Fruit fly (Drosophila melanogaster) whole organism, embryonic: ENCODE data around the gene CG32073.

Experiments used
- Abd-B ChIP-seq: fragments of 200-800 bp; sonication (Bioruptor generic); optimal IDR thresholded peaks from 2 replicates; lab custom pipeline; 2018; ENCODE audit warnings: missing biosample characterization, mild to moderate bottlenecking, missing genetic modification characterization, moderate library complexity
- Aef1 ChIP-seq: fragments of 200-800 bp; sonication (Bioruptor generic); IDR thresholded peaks from 3 replicates; pipeline ENCODE4 v1.3.6; 2022; ENCODE audit warnings: missing biosample characterization, missing genetic modification characterization
- CG10979 ChIP-seq: fragments of 200-800 bp; sonication (Bioruptor generic); optimal IDR thresholded peaks from 2 replicates; lab custom pipeline; 2018; ENCODE audit warnings: missing biosample characterization, mild to moderate bottlenecking, missing genetic modification characterization, moderate library complexity
- CG11398 ChIP-seq: fragments of 200-800 bp; sonication (Bioruptor generic); optimal IDR thresholded peaks from 2 replicates; lab custom pipeline; 2016; ENCODE audit warnings: missing biosample characterization, missing genetic modification characterization
- CG11560 ChIP-seq: fragments of 200-800 bp; sonication (Bioruptor generic); IDR thresholded peaks from 3 replicates; pipeline ENCODE4 v1.3.6; 2022; ENCODE audit warnings: missing biosample characterization, missing genetic modification characterization
- CG13624 ChIP-seq: fragments of 200-800 bp; sonication (Bioruptor generic); optimal IDR thresholded peaks from 2 replicates; lab custom pipeline; 2016; ENCODE audit warnings: missing biosample characterization, missing genetic modification characterization
- CG16815 ChIP-seq: fragments of 200-800 bp; sonication (Bioruptor generic); optimal IDR thresholded peaks from 3 replicates; lab custom pipeline; 2017; ENCODE audit warnings: missing biosample characterization, mild to moderate bottlenecking, missing genetic modification characterization
- CG17359 ChIP-seq: fragments of 200-800 bp; sonication (Bioruptor generic); optimal IDR thresholded peaks from 3 replicates; lab custom pipeline; 2018; ENCODE audit warnings: missing biosample characterization, mild to moderate bottlenecking, missing genetic modification characterization, moderate library complexity
- CG1792 ChIP-seq: fragments of 200-800 bp; sonication (Bioruptor generic); optimal IDR thresholded peaks from 2 replicates; lab custom pipeline; 2016; ENCODE audit warnings: missing biosample characterization, missing genetic modification characterization
- CG31441 ChIP-seq: fragments of 200-800 bp; sonication (Bioruptor generic); IDR thresholded peaks from 2 replicates; pipeline ENCODE4 v1.3.6; 2022; ENCODE audit warnings: missing biosample characterization, missing genetic modification characterization
- CG34224 ChIP-seq: fragments of 200-800 bp; sonication (Bioruptor generic); IDR thresholded peaks from 3 replicates; pipeline ENCODE4 v1.3.6; 2022; ENCODE audit warnings: missing biosample characterization, missing genetic modification characterization; ENCODE audit not compliant: partially characterized antibody
- CG3726 ChIP-seq: fragments of 200-800 bp; sonication (Bioruptor generic); IDR thresholded peaks from 3 replicates; pipeline ENCODE4, ENCODE4 v1.3.6; 2022; ENCODE audit warnings: missing biosample characterization, missing genetic modification characterization
- CG4424 ChIP-seq: fragments of 200-800 bp; sonication (Bioruptor generic); optimal IDR thresholded peaks from 3 replicates; lab custom pipeline; 2016; ENCODE audit warnings: missing biosample characterization, missing genetic modification characterization
- CG7987 ChIP-seq: fragments of 200-800 bp; sonication (Bioruptor generic); optimal IDR thresholded peaks from 2 replicates; lab custom pipeline; 2018; ENCODE audit warnings: missing biosample characterization, mild to moderate bottlenecking, missing genetic modification characterization, moderate library complexity
- CG8089 ChIP-seq: fragments of 200-800 bp; sonication (Bioruptor generic); optimal IDR thresholded peaks from 3 replicates; lab custom pipeline; 2016; ENCODE audit warnings: missing biosample characterization, missing genetic modification characterization
- CG8359 ChIP-seq: fragments of 200-800 bp; sonication (Bioruptor generic); optimal IDR thresholded peaks from 2 replicates; lab custom pipeline; 2017; ENCODE audit warnings: missing biosample characterization, mild to moderate bottlenecking, missing genetic modification characterization, borderline replicate concordance
- Chrac-16 ChIP-seq: fragments of 200-800 bp; sonication (Bioruptor generic); optimal IDR thresholded peaks from 3 replicates; lab custom pipeline; 2016; ENCODE audit warnings: missing biosample characterization, missing genetic modification characterization
- CoRest ChIP-seq: fragments of 200-800 bp; sonication (Bioruptor generic); optimal IDR thresholded peaks from 3 replicates; lab custom pipeline; 2018; ENCODE audit warnings: missing biosample characterization, mild to moderate bottlenecking, missing genetic modification characterization, moderate library complexity
- Dbx ChIP-seq: fragments of 200-800 bp; sonication (Bioruptor generic); IDR thresholded peaks from 3 replicates; pipeline ENCODE4 v1.3.6; 2022; ENCODE audit warnings: missing biosample characterization, missing genetic modification characterization
- Dip2 ChIP-seq: fragments of 200-800 bp; sonication (Bioruptor generic); IDR thresholded peaks from 2 replicates; pipeline ENCODE4 v1.3.6; 2022; ENCODE audit warnings: missing biosample characterization, missing genetic modification characterization
- Ets97D ChIP-seq: fragments of 200-800 bp; sonication (Bioruptor generic); optimal IDR thresholded peaks from 3 replicates; lab custom pipeline; 2016; ENCODE audit warnings: missing biosample characterization, missing genetic modification characterization
- Hsf ChIP-seq: fragments of 200-800 bp; sonication (Bioruptor generic); optimal IDR thresholded peaks from 3 replicates; lab custom pipeline; 2016; ENCODE audit warnings: missing biosample characterization, missing genetic modification characterization
- Poxn ChIP-seq: fragments of 200-800 bp; sonication (Bioruptor generic); IDR thresholded peaks from 2 replicates; pipeline ENCODE4 v1.3.6; 2022; ENCODE audit warnings: missing biosample characterization, missing genetic modification characterization
- Scr ChIP-seq: fragments of 200-800 bp; sonication (Bioruptor generic); IDR thresholded peaks from 2 replicates; pipeline ENCODE4 v1.3.6; 2022; ENCODE audit warnings: missing biosample characterization, missing genetic modification characterization; ENCODE audit not compliant: partially characterized antibody
- Sox102F ChIP-seq: fragments of 200-800 bp; sonication (Bioruptor generic); optimal IDR thresholded peaks from 2 replicates; lab custom pipeline; 2018; ENCODE audit warnings: missing biosample characterization, mild to moderate bottlenecking, missing genetic modification characterization, moderate library complexity
- YL-1 ChIP-seq: fragments of 200-800 bp; sonication (Bioruptor generic); optimal IDR thresholded peaks from 3 replicates; lab custom pipeline; 2017; ENCODE audit warnings: missing biosample characterization, mild to moderate bottlenecking, missing genetic modification characterization
- amos ChIP-seq: fragments of 200-800 bp; sonication (Bioruptor generic); IDR thresholded peaks from 2 replicates; pipeline ENCODE4 v1.3.6; 2022; ENCODE audit warnings: missing biosample characterization, missing genetic modification characterization; ENCODE audit not compliant: partially characterized antibody
- bbx ChIP-seq: fragments of 200-800 bp; sonication (Bioruptor generic); IDR thresholded peaks from 2 replicates; pipeline ENCODE4 v1.3.6; 2022; ENCODE audit warnings: missing biosample characterization, missing genetic modification characterization; ENCODE audit not compliant: partially characterized antibody
- cg ChIP-seq: fragments of 200-800 bp; sonication (Bioruptor generic); optimal IDR thresholded peaks from 3 replicates; lab custom pipeline; 2019; ENCODE audit warnings: missing biosample characterization, mild to moderate bottlenecking, missing genetic modification characterization, moderate library complexity
- corto ChIP-seq: fragments of 200-800 bp; sonication (Bioruptor generic); optimal IDR thresholded peaks from 2 replicates; lab custom pipeline; 2016; ENCODE audit warnings: missing biosample characterization, mild to moderate bottlenecking, missing genetic modification characterization, moderate library complexity
- crol ChIP-seq: fragments of 200-800 bp; sonication (Bioruptor generic); IDR thresholded peaks from 2 replicates; pipeline ENCODE4 v1.3.6; 2022; ENCODE audit warnings: missing biosample characterization, missing genetic modification characterization
- danr ChIP-seq: fragments of 200-800 bp; sonication (Bioruptor generic); IDR thresholded peaks from 2 replicates; pipeline ENCODE4 v1.3.6; 2022; ENCODE audit warnings: missing biosample characterization, missing genetic modification characterization
- dm ChIP-seq: fragments of 200-800 bp; sonication (Bioruptor generic); optimal IDR thresholded peaks from 3 replicates; lab custom pipeline; 2016; ENCODE audit warnings: missing biosample characterization, missing genetic modification characterization
- en ChIP-seq: fragments of 200-800 bp; sonication (Bioruptor generic); optimal IDR thresholded peaks from 2 replicates; lab custom pipeline; 2016; ENCODE audit warnings: missing biosample characterization, missing genetic modification characterization
- gcm ChIP-seq: fragments of 200-800 bp; sonication (Bioruptor generic); optimal IDR thresholded peaks from 2 replicates; lab custom pipeline; 2019; ENCODE audit warnings: missing biosample characterization, mild to moderate bottlenecking, missing genetic modification characterization, moderate library complexity
- gsb ChIP-seq: fragments of 200-800 bp; sonication (Bioruptor generic); IDR thresholded peaks from 2 replicates; pipeline ENCODE4 v1.3.6; 2022; ENCODE audit warnings: missing biosample characterization, missing genetic modification characterization
- ind ChIP-seq: fragments of 200-800 bp; sonication (Bioruptor generic); optimal IDR thresholded peaks from 3 replicates; lab custom pipeline; 2016; ENCODE audit warnings: missing biosample characterization, missing genetic modification characterization
- kni ChIP-seq: fragments of 200-800 bp; sonication (Bioruptor generic); optimal IDR thresholded peaks from 3 replicates; lab custom pipeline; 2017; ENCODE audit warnings: mild to moderate bottlenecking, missing biosample characterization, missing genetic modification reagents, missing genetic modification characterization
- mam ChIP-seq: fragments of 200-800 bp; sonication (Bioruptor generic); optimal IDR thresholded peaks from 3 replicates; lab custom pipeline; 2016; ENCODE audit warnings: missing biosample characterization, missing genetic modification characterization
- mirr ChIP-seq: fragments of 200-800 bp; sonication (Bioruptor generic); optimal IDR thresholded peaks from 3 replicates; lab custom pipeline; 2018; ENCODE audit warnings: missing biosample characterization, mild to moderate bottlenecking, missing genetic modification characterization
- nerfin-1 ChIP-seq: fragments of 200-800 bp; sonication (Bioruptor generic); optimal IDR thresholded peaks from 3 replicates; lab custom pipeline; 2019; ENCODE audit warnings: missing biosample characterization, mild to moderate bottlenecking, missing genetic modification characterization, moderate library complexity
- peb ChIP-seq: fragments of 200-800 bp; sonication (Bioruptor generic); IDR thresholded peaks from 2 replicates; pipeline ENCODE4 v1.3.6; 2022; ENCODE audit warnings: missing biosample characterization, missing genetic modification characterization
- sd ChIP-seq: fragments of 200-800 bp; sonication (Bioruptor generic); optimal IDR thresholded peaks from 3 replicates; lab custom pipeline; 2018; ENCODE audit warnings: missing biosample characterization, mild to moderate bottlenecking, missing genetic modification characterization, moderate library complexity
- sisA ChIP-seq: fragments of 200-800 bp; sonication (Bioruptor generic); IDR thresholded peaks from 2 replicates; pipeline ENCODE4 v1.3.6; 2022; ENCODE audit warnings: missing biosample characterization, missing genetic modification characterization
- slbo ChIP-seq: fragments of 200-800 bp; sonication (Bioruptor generic); IDR thresholded peaks from 2 replicates; pipeline ENCODE4 v1.3.6; 2022; ENCODE audit warnings: missing biosample characterization, missing genetic modification characterization
- slp2 ChIP-seq: fragments of 200-800 bp; sonication (Bioruptor generic); optimal IDR thresholded peaks from 2 replicates; lab custom pipeline; 2016; ENCODE audit warnings: missing biosample characterization, missing genetic modification characterization
- ssp ChIP-seq: fragments of 200-800 bp; sonication (Bioruptor generic); IDR thresholded peaks from 2 replicates; pipeline ENCODE4 v1.3.6; 2022; ENCODE audit warnings: missing biosample characterization, missing genetic modification characterization
- tx ChIP-seq: fragments of 200-800 bp; sonication (Bioruptor generic); optimal IDR thresholded peaks from 2 replicates; lab custom pipeline; 2016; ENCODE audit warnings: missing biosample characterization, missing genetic modification characterization
- yki ChIP-seq: fragments of >200 bp; optimal IDR thresholded peaks from 3 replicates; lab custom pipeline; 2018
- zen2 ChIP-seq: fragments of 200-800 bp; sonication (Bioruptor generic); IDR thresholded peaks from 3 replicates; pipeline ENCODE4 v1.3.6; 2022; ENCODE audit warnings: missing biosample characterization, missing genetic modification characterization; ENCODE audit not compliant: partially characterized antibody

The CG32073 gene

DNA sequence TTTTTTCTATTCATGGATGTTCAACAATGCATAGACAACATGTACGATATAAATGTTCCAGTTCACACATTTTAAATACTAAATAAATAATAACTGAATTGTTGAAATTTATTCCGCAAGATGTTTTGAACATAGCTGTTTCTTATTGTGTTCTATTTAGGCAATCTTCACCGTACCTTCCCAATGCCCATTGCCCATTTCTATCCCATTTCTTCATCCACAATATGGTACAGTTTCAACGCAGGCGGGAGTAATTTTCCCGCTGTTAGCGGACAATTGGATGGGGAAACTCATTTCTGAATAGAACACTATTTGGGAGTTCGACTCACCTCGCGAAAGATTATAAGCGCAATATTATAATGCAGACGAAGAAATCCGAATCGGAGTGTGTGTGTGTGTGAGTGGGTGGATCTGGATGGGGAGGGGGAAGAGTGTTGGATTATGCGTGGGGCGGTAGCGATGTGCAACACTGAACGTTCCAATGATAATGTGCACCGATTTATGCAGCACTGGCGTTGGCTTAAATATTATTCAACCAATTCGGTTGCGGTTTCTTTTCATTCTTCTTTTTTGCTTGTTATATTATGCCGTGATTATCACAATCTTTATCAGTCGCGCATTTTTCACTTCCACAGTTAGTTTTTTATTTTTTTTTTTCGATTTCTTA, 15.3 kb downstream of the CG32073 start (continued):
- no peak for TF ChIP-seq ssp (GFP tag; lab: Robert Waterston, UW)
- TF ChIP-seq Dbx = 0 out of 3 replicates have a peak, but pooled peaks have one; percentile 53
- TF ChIP-seq CG3726 (GFP tag; lab: Robert Waterston, UW) = no peak
- peak; percentile 37 for TF ChIP-seq CG16815 (GFP tag; lab: Kevin White, UChicago)
- peak; percentile 5 for TF ChIP-seq mirr
- TF ChIP-seq ind (GFP tag; lab: Kevin White, UChicago) = peak; percentile 44
- TF ChIP-seq cg = no peak
- peak; percentile 51 for TF ChIP-seq CG4424 (GFP tag; lab: Kevin White, UChicago)
- TF ChIP-seq tx (GFP tag; lab: Kevin White, UChicago) = peak; percentile 25
- peak; percentile 47 for TF ChIP-seq corto (GFP tag; lab: Kevin White, UChicago)
- peak; percentile 23 for TF ChIP-seq CG10979
- peak; percentile 48 for TF ChIP-seq bbx (GFP tag; lab: Robert Waterston, UW)
- no peak for TF ChIP-seq sisA
- no peak for TF ChIP-seq CG31441
- no peak for TF ChIP-seq CG11398
- TF ChIP-seq CG8089 (GFP tag; lab: Kevin White, UChicago) = peak; percentile 34
- no peak for TF ChIP-seq zen2
- TF ChIP-seq CG11560 (tag; lab: Robert Waterston, UW) = no peak
- peak; percentile 34 for TF ChIP-seq sd (tag; lab: Kevin White, UChicago)
- TF ChIP-seq YL-1 (GFP tag; lab: Kevin White, UChicago) = peak; percentile 25
- TF ChIP-seq Abd-B (GFP tag; lab: Kevin White, UChicago) = peak; percentile 28
- TF ChIP-seq CG17359 (tag; lab: Kevin White, UChicago) = peak; percentile 30
- no peak for TF ChIP-seq CG7987
- TF ChIP-seq Hsf (GFP tag; lab: Kevin White, UChicago) = peak; percentile 57
- no peak for TF ChIP-seq yki (lab: Kevin White, UChicago)
- TF ChIP-seq kni (GFP tag; lab: Kevin White, UChicago) = peak; percentile 79
- TF ChIP-seq amos = 0 out of 2 replicates have a peak, but pooled peaks have one; percentile 21
- no peak for TF ChIP-seq CoRest (tag; lab: Kevin White, UChicago)
- TF ChIP-seq Ets97D (GFP tag; lab: Kevin White, UChicago) = peak; percentile 63
- no peak; the same call in 2 of the 3 replicates for TF ChIP-seq Aef1
- TF ChIP-seq peb (GFP tag; lab: Robert Waterston, UW) = 0 out of 2 replicates have a peak, but pooled peaks have one; percentile 20
- TF ChIP-seq en (GFP tag; lab: Kevin White, UChicago) = peak; percentile 14
- peak; percentile 74 for TF ChIP-seq CG13624
- no peak for TF ChIP-seq CG34224 (GFP tag; lab: Robert Waterston, UW)
- peak; percentile 45; the same call in 1 of the 2 replicates for TF ChIP-seq Scr (GFP tag; lab: Robert Waterston, UW)
- no peak for TF ChIP-seq Dip2
- TF ChIP-seq mam (GFP tag; lab: Kevin White, UChicago) = peak; percentile 64
- peak; percentile 30 for TF ChIP-seq Chrac-16 (GFP tag; lab: Kevin White, UChicago)
- TF ChIP-seq CG8359 (GFP tag; lab: Kevin White, UChicago) = no peak
- no peak for TF ChIP-seq dm (GFP tag; lab: Kevin White, UChicago)
- no peak for TF ChIP-seq nerfin-1
- no peak for TF ChIP-seq danr (GFP tag; lab: Robert Waterston, UW)
- no peak for TF ChIP-seq gcm
- TF ChIP-seq crol (GFP tag; lab: Robert Waterston, UW) = peak; percentile 86
- TF ChIP-seq Poxn = no peak
- no peak for TF ChIP-seq Sox102F
- no peak for TF ChIP-seq slp2 (GFP tag; lab: Kevin White, UChicago)
- TF ChIP-seq gsb (GFP tag; lab: Robert Waterston, UW) = no peak
- peak; percentile 48 for TF ChIP-seq slbo (GFP tag; lab: Robert Waterston, UW)
- peak; percentile 36 for TF ChIP-seq CG1792 (GFP tag; lab: Kevin White, UChicago)
